Fruit fly (Drosophila melanogaster) whole organism, embryonic: ENCODE results near the gene mRpS31.

Experiments
- Bteb2 ChIP-seq: fragments of 200-800 bp; sonication (Bioruptor generic); optimal IDR thresholded peaks from 2 replicates; lab custom pipeline; 2016; ENCODE audit warnings: missing biosample characterization, missing genetic modification characterization
- CG11456 ChIP-seq: fragments of 200-800 bp; sonication (Bioruptor generic); IDR thresholded peaks from 3 replicates; pipeline ENCODE4 v1.3.6; 2022; ENCODE audit warnings: missing biosample characterization, missing genetic modification characterization
- CG11560 ChIP-seq: fragments of 200-800 bp; sonication (Bioruptor generic); IDR thresholded peaks from 3 replicates; pipeline ENCODE4 v1.3.6; 2022; ENCODE audit warnings: missing biosample characterization, missing genetic modification characterization
- CG12769 ChIP-seq: fragments of 200-800 bp; sonication (Bioruptor generic); optimal IDR thresholded peaks from 2 replicates; lab custom pipeline; 2019; ENCODE audit warnings: missing biosample characterization, mild to moderate bottlenecking, missing genetic modification characterization, moderate library complexity
- CG14441 ChIP-seq: fragments of 200-800 bp; sonication (Bioruptor generic); IDR thresholded peaks from 2 replicates; pipeline ENCODE4 v1.3.6; 2022; ENCODE audit warnings: missing biosample characterization, missing genetic modification characterization
- CG15479 ChIP-seq: fragments of 200-800 bp; sonication (Bioruptor generic); optimal IDR thresholded peaks from 3 replicates; lab custom pipeline; 2019; ENCODE audit warnings: missing biosample characterization, mild to moderate bottlenecking, missing genetic modification characterization, moderate library complexity
- CG15601 ChIP-seq: fragments of 200-800 bp; sonication (Bioruptor generic); optimal IDR thresholded peaks from 3 replicates; lab custom pipeline; 2019; ENCODE audit warnings: missing biosample characterization, mild to moderate bottlenecking, missing genetic modification characterization, moderate library complexity
- CG1647 ChIP-seq: fragments of 200-800 bp; sonication (Bioruptor generic); optimal IDR thresholded peaks from 3 replicates; lab custom pipeline; 2016; ENCODE audit warnings: missing biosample characterization, missing genetic modification characterization
- CG17829 ChIP-seq: fragments of 200-800 bp; optimal IDR thresholded peaks from 2 replicates; lab custom pipeline; 2019; ENCODE audit warnings: missing biosample characterization, mild to moderate bottlenecking, missing genetic modification characterization, moderate library complexity
- CG18011 ChIP-seq: fragments of 200-800 bp; sonication (Bioruptor generic); optimal IDR thresholded peaks from 2 replicates; lab custom pipeline; 2017; ENCODE audit warnings: missing biosample characterization, missing genetic modification characterization, mild to moderate bottlenecking, moderate library complexity, missing genotype
- CG2120 ChIP-seq: fragments of 200-800 bp; sonication (Bioruptor generic); optimal IDR thresholded peaks from 3 replicates; lab custom pipeline; 2016; ENCODE audit warnings: missing biosample characterization, missing genetic modification characterization
- CG2712 ChIP-seq: fragments of 200-800 bp; optimal IDR thresholded peaks from 3 replicates; lab custom pipeline; 2019; ENCODE audit warnings: missing biosample characterization, mild to moderate bottlenecking, missing genetic modification characterization, moderate library complexity
- CG6272 ChIP-seq: fragments of 200-800 bp; sonication (Bioruptor generic); IDR thresholded peaks from 2 replicates; pipeline ENCODE4 v1.3.6; 2022; ENCODE audit warnings: missing biosample characterization, missing genetic modification characterization
- CG6813 ChIP-seq: fragments of 200-800 bp; sonication (Bioruptor generic); optimal IDR thresholded peaks from 2 replicates; lab custom pipeline; 2017; ENCODE audit warnings: missing biosample characterization, missing genetic modification characterization, mild to moderate bottlenecking, moderate library complexity, missing genetic modification reagents
- CG6854 ChIP-seq: fragments of 200-800 bp; sonication (Bioruptor generic); optimal IDR thresholded peaks from 3 replicates; lab custom pipeline; 2017; ENCODE audit warnings: missing biosample characterization, mild to moderate bottlenecking, missing genetic modification characterization
- CG8944 ChIP-seq: fragments of 200-800 bp; sonication (Bioruptor generic); optimal IDR thresholded peaks from 3 replicates; lab custom pipeline; 2016; ENCODE audit warnings: missing biosample characterization, missing genetic modification characterization
- CG9215 ChIP-seq: fragments of 200-800 bp; sonication (Bioruptor generic); IDR thresholded peaks from 2 replicates; pipeline ENCODE4 v1.3.6; 2022; ENCODE audit warnings: missing biosample characterization, missing genetic modification characterization
- CG9817 ChIP-seq: fragments of 200-800 bp; sonication (Bioruptor generic); optimal IDR thresholded peaks from 2 replicates; lab custom pipeline; 2018; ENCODE audit warnings: missing biosample characterization, mild to moderate bottlenecking, missing genetic modification characterization, moderate library complexity
- D19A ChIP-seq: fragments of 200-800 bp; optimal IDR thresholded peaks from 3 replicates; lab custom pipeline; 2019; ENCODE audit warnings: missing biosample characterization, mild to moderate bottlenecking, missing genetic modification characterization, moderate library complexity
- Doc2 ChIP-seq: fragments of 200-800 bp; sonication (Bioruptor generic); IDR thresholded peaks from 2 replicates; pipeline ENCODE4 v1.3.6; 2022; ENCODE audit warnings: missing biosample characterization, missing genetic modification characterization
- E2f1 ChIP-seq: fragments of 200-800 bp; sonication (Bioruptor generic); IDR thresholded peaks from 2 replicates; pipeline ENCODE4 v1.3.6; 2022; ENCODE audit warnings: missing biosample characterization, missing genetic modification characterization
- Elba2 ChIP-seq: fragments of 200-800 bp; sonication (Bioruptor generic); optimal IDR thresholded peaks from 3 replicates; lab custom pipeline; 2016; ENCODE audit warnings: missing biosample characterization, missing genetic modification characterization
- HLH3B ChIP-seq: fragments of 200-800 bp; sonication (Bioruptor generic); IDR thresholded peaks from 2 replicates; pipeline ENCODE4 v1.3.6; 2022; ENCODE audit warnings: missing biosample characterization, missing genetic modification characterization
- HmgD ChIP-seq: fragments of 200-800 bp; sonication (Bioruptor generic); optimal IDR thresholded peaks from 3 replicates; lab custom pipeline; 2016; ENCODE audit warnings: missing biosample characterization, missing genetic modification characterization
- HmgZ ChIP-seq: fragments of 200-800 bp; sonication (Bioruptor generic); optimal IDR thresholded peaks from 2 replicates; lab custom pipeline; 2018; ENCODE audit warnings: missing biosample characterization, mild to moderate bottlenecking, missing genetic modification characterization
- MTF-1 ChIP-seq: fragments of 200-800 bp; sonication (Bioruptor generic); optimal IDR thresholded peaks from 2 replicates; lab custom pipeline; 2018; ENCODE audit warnings: missing biosample characterization, mild to moderate bottlenecking, missing genetic modification characterization, borderline replicate concordance
- Mad ChIP-seq: fragments of 200-800 bp; sonication (Bioruptor generic); optimal IDR thresholded peaks from 2 replicates; lab custom pipeline; 2016; ENCODE audit warnings: missing biosample characterization, missing genetic modification characterization
- NC2β ChIP-seq: fragments of 200-800 bp; sonication (Bioruptor generic); optimal IDR thresholded peaks from 2 replicates; lab custom pipeline; 2016; ENCODE audit warnings: missing biosample characterization, missing genetic modification characterization
- NFAT ChIP-seq: fragments of 200-800 bp; sonication (Bioruptor generic); IDR thresholded peaks from 2 replicates; pipeline ENCODE4 v1.3.6; 2022; ENCODE audit warnings: missing biosample characterization, missing genetic modification characterization
- PHDP ChIP-seq: fragments of 200-800 bp; sonication (Bioruptor generic); optimal IDR thresholded peaks from 3 replicates; lab custom pipeline; 2018; ENCODE audit warnings: missing biosample characterization, mild to moderate bottlenecking, missing genetic modification characterization, moderate library complexity
- Ravus ChIP-seq: fragments of 200-800 bp; sonication (Bioruptor generic); IDR thresholded peaks from 2 replicates; pipeline ENCODE4 v1.3.6; 2022; ENCODE audit warnings: missing biosample characterization, missing genetic modification characterization
- Six4 ChIP-seq: fragments of 200-800 bp; sonication (Bioruptor generic); optimal IDR thresholded peaks from 2 replicates; lab custom pipeline; 2016; ENCODE audit warnings: missing biosample characterization, missing genetic modification characterization
- Sox100B ChIP-seq: fragments of 200-800 bp; sonication (Bioruptor generic); optimal IDR thresholded peaks from 3 replicates; lab custom pipeline; 2018; ENCODE audit warnings: missing biosample characterization, mild to moderate bottlenecking, missing genetic modification characterization
- Taf1 ChIP-seq: fragments of 200-800 bp; sonication (Bioruptor generic); IDR thresholded peaks from 2 replicates; pipeline ENCODE4 v1.3.6; 2022; ENCODE audit warnings: missing biosample characterization, missing genetic modification characterization
- ap ChIP-seq: fragments of 200-800 bp; sonication (Bioruptor generic); IDR thresholded peaks from 2 replicates; pipeline ENCODE4 v1.3.6; 2022; ENCODE audit warnings: missing biosample characterization, missing genetic modification characterization
- ase ChIP-seq: fragments of 200-800 bp; sonication (Bioruptor generic); IDR thresholded peaks from 3 replicates; pipeline ENCODE4 v1.3.6; 2022; ENCODE audit warnings: missing biosample characterization, missing genetic modification characterization
- ash1 ChIP-seq: fragments of 200-800 bp; sonication (Bioruptor generic); optimal IDR thresholded peaks from 2 replicates; lab custom pipeline; 2018; ENCODE audit warnings: missing biosample characterization, mild to moderate bottlenecking, missing genetic modification characterization
- bbx ChIP-seq: fragments of 200-800 bp; sonication (Bioruptor generic); IDR thresholded peaks from 2 replicates; pipeline ENCODE4 v1.3.6; 2022; ENCODE audit warnings: missing biosample characterization, missing genetic modification characterization; ENCODE audit not compliant: partially characterized antibody
- crp ChIP-seq, 2 experiments: fragments of 200-800 bp; sonication (Bioruptor generic); optimal IDR thresholded peaks; 2 replicates in 1 of 2; 3 replicates in 1 of 2; lab custom pipeline; 2017; ENCODE audit warnings: missing biosample characterization in 2 of 2, missing genetic modification characterization in 2 of 2, mild to moderate bottlenecking in 1 of 2, moderate library complexity in 1 of 2
- da ChIP-seq: fragments of 200-800 bp; sonication (Bioruptor generic); optimal IDR thresholded peaks from 2 replicates; lab custom pipeline; 2016; ENCODE audit warnings: missing biosample characterization, missing genetic modification characterization
- dpn ChIP-seq, 2 experiments: fragments of 200-800 bp; sonication (Bioruptor generic); optimal IDR thresholded peaks; 3 replicates each; lab custom pipeline; 2016; ENCODE audit warnings: missing biosample characterization in 2 of 2, missing genetic modification characterization in 2 of 2
- ewg ChIP-seq: fragments of 200-800 bp; sonication (Bioruptor generic); optimal IDR thresholded peaks from 3 replicates; lab custom pipeline; 2017; ENCODE audit warnings: mild to moderate bottlenecking, missing biosample characterization, missing genetic modification reagents, missing genetic modification characterization
- fru ChIP-seq: fragments of >200 bp; optimal IDR thresholded peaks from 2 replicates; lab custom pipeline; 2017
- klu ChIP-seq: fragments of 200-800 bp; sonication (Bioruptor generic); IDR thresholded peaks from 2 replicates; pipeline ENCODE4 v1.3.6; 2022; ENCODE audit warnings: missing biosample characterization, missing genetic modification characterization
- pfk ChIP-seq: fragments of 200-800 bp; sonication (Bioruptor generic); optimal IDR thresholded peaks from 2 replicates; lab custom pipeline; 2018; ENCODE audit warnings: missing biosample characterization, mild to moderate bottlenecking, missing genetic modification characterization, moderate library complexity
- salm ChIP-seq: fragments of 200-800 bp; sonication (Bioruptor generic); optimal IDR thresholded peaks from 2 replicates; lab custom pipeline; 2018; ENCODE audit warnings: missing biosample characterization, mild to moderate bottlenecking, missing genetic modification characterization
- seq ChIP-seq: fragments of 200-800 bp; sonication (Bioruptor generic); IDR thresholded peaks from 2 replicates; pipeline ENCODE4 v1.3.6; 2022; ENCODE audit warnings: missing biosample characterization, missing genetic modification characterization
- shn ChIP-seq: fragments of 200-800 bp; sonication (Bioruptor generic); optimal IDR thresholded peaks from 3 replicates; lab custom pipeline; 2016; ENCODE audit warnings: missing biosample characterization, missing genetic modification characterization
- twi ChIP-seq: fragments of 200-800 bp; optimal IDR thresholded peaks from 2 replicates; lab custom pipeline; 2019; ENCODE audit warnings: missing biosample characterization, mild to moderate bottlenecking, missing genetic modification characterization, moderate library complexity
- vnd ChIP-seq: fragments of 200-800 bp; sonication (Bioruptor generic); IDR thresholded peaks from 3 replicates; pipeline ENCODE4 v1.3.6; 2022; ENCODE audit warnings: missing biosample characterization, missing genetic modification characterization; ENCODE audit not compliant: partially characterized antibody
- wdn ChIP-seq: fragments of 200-800 bp; sonication (Bioruptor generic); IDR thresholded peaks from 2 replicates; pipeline ENCODE4 v1.3.6; 2022; ENCODE audit warnings: missing biosample characterization, missing genetic modification characterization
- z ChIP-seq: fragments of 200-800 bp; sonication (Bioruptor generic); IDR thresholded peaks from 3 replicates; pipeline ENCODE4 v1.3.6; 2022; ENCODE audit warnings: missing biosample characterization, missing genetic modification characterization

The mRpS31 gene

DNA sequence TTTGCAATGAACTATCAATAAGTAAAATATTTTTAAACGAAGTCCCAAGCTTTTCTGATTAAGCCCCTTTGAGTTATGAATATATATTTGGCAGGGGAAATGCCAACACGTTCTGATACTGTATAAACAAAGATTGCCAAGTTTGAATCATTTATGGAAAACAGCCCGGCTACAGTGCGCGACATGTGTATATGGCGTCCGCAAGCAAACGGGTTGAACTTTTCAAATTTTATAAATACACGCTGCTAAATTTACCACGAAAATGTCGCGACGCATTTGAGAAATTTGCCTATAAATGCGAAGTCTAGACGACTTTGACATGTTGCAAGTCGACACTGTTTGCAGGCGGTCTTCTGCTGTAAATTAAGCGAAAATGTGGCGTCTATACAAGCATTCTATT, 43.1 kb downstream of the mRpS31 start (continued):
- peak; percentile 8 for TF ChIP-seq CG18011
- peak; percentile 29 for TF ChIP-seq HmgZ
- no peak for TF ChIP-seq ash1 (GFP tag; lab: Kevin White, UChicago)
- no peak for TF ChIP-seq salm (tag; lab: Kevin White, UChicago)
- peak; percentile 32 to 65 for TF ChIP-seq dpn (GFP tag; optimal IDR thresholded peaks at IDR 0.05; lab: Kevin White, UChicago)
- no peak for TF ChIP-seq Six4 (GFP tag; lab: Kevin White, UChicago)
- peak; percentile 46 for TF ChIP-seq HLH3B (GFP tag; lab: Robert Waterston, UW)
- peak; percentile 39; the same call in 1 of the 2 replicates for TF ChIP-seq CG9215
- TF ChIP-seq CG11456 (GFP tag; lab: Robert Waterston, UW) = 0 out of 3 replicates have a peak, but pooled peaks have one; percentile 63
- TF ChIP-seq twi = no peak
- TF ChIP-seq CG6813 (GFP tag; lab: Kevin White, UChicago) = no peak
- no peak for TF ChIP-seq D19A
- peak; percentile 52 for TF ChIP-seq Bteb2 (GFP tag; lab: Kevin White, UChicago)
- no peak for TF ChIP-seq seq (GFP tag; lab: Robert Waterston, UW)
- TF ChIP-seq CG15601 (tag; lab: Kevin White, UChicago) = no peak
- no peak for TF ChIP-seq ewg
- no peak for TF ChIP-seq CG6272 (GFP tag; lab: Robert Waterston, UW)
- TF ChIP-seq NFAT (GFP tag; lab: Robert Waterston, UW) = 0 out of 2 replicates have a peak, but pooled peaks have one; percentile 45
- TF ChIP-seq CG11560 (tag; lab: Robert Waterston, UW) = 0 out of 3 replicates have a peak, but pooled peaks have one; percentile 34
- peak; percentile 51; the same call in 1 of the 2 replicates for TF ChIP-seq E2f1 (GFP tag; lab: Robert Waterston, UW)
- peak; percentile 7 for TF ChIP-seq HmgD (GFP tag; lab: Kevin White, UChicago)
- peak; percentile 16 for TF ChIP-seq CG17829 (tag; lab: Kevin White, UChicago)
- no peak for TF ChIP-seq Taf1 (GFP tag; lab: Robert Waterston, UW)
- TF ChIP-seq crp (GFP tag; optimal IDR thresholded peaks at IDR 0.05; lab: Kevin White, UChicago) = no peak
- TF ChIP-seq z (GFP tag; lab: Robert Waterston, UW) = no peak
- peak; percentile 72 for TF ChIP-seq CG12769 (tag; lab: Kevin White, UChicago)
- TF ChIP-seq bbx = no peak
- no peak for TF ChIP-seq vnd (GFP tag; lab: Robert Waterston, UW)
- no peak for TF ChIP-seq Sox100B (GFP tag; lab: Kevin White, UChicago)
- TF ChIP-seq Mad (GFP tag; lab: Kevin White, UChicago) = peak; percentile 20
- TF ChIP-seq CG1647 (GFP tag; lab: Kevin White, UChicago) = no peak
- TF ChIP-seq da (GFP tag; lab: Kevin White, UChicago) = no peak
- TF ChIP-seq MTF-1 (GFP tag; lab: Kevin White, UChicago) = no peak
- no peak; the same call in 2 of the 3 replicates for TF ChIP-seq ase (GFP tag; lab: Robert Waterston, UW)
- TF ChIP-seq fru (lab: Kevin White, UChicago) = no peak
- no peak for TF ChIP-seq CG2712
- peak; percentile 43 for TF ChIP-seq CG9817 (tag; lab: Kevin White, UChicago)
- TF ChIP-seq NC2β = no peak
- TF ChIP-seq klu (GFP tag; lab: Robert Waterston, UW) = no peak
- TF ChIP-seq shn = peak; percentile 37
- TF ChIP-seq ap (GFP tag; lab: Robert Waterston, UW) = no peak
- no peak for TF ChIP-seq Doc2 (GFP tag; lab: Robert Waterston, UW)
- no peak; the same call in 1 of the 2 replicates for TF ChIP-seq Ravus
- no peak for TF ChIP-seq pfk
- TF ChIP-seq CG2120 (GFP tag; lab: Kevin White, UChicago) = peak; percentile 81
- no peak for TF ChIP-seq Elba2
- peak; percentile 75 for TF ChIP-seq CG14441
- TF ChIP-seq PHDP (tag; lab: Kevin White, UChicago) = peak; percentile 47
- TF ChIP-seq wdn (GFP tag; lab: Robert Waterston, UW) = peak; percentile 40; the same call in 1 of the 2 replicates
- no peak for TF ChIP-seq CG15479 (GFP tag; lab: Kevin White, UChicago)
- no peak for TF ChIP-seq CG6854 (GFP tag; lab: Kevin White, UChicago)
- no peak for TF ChIP-seq CG8944
